Fruit fly (Drosophila melanogaster) whole organism, embryonic: Measurements from ENCODE around the gene CG5882.
A peak's percentile ranks its signal among the peaks of the same experiment; 100 is the strongest.

Source experiments
- Bdp1 ChIP-seq: fragments of 200-800 bp; sonication (Bioruptor generic); optimal IDR thresholded peaks from 3 replicates; lab custom pipeline; 2016; ENCODE audit warnings: missing biosample characterization, missing genetic modification characterization
- CG10267 ChIP-seq: fragments of 200-800 bp; sonication (Bioruptor generic); optimal IDR thresholded peaks from 2 replicates; lab custom pipeline; 2018; ENCODE audit warnings: missing biosample characterization, mild to moderate bottlenecking, missing genetic modification characterization, moderate library complexity
- CG10431 ChIP-seq: fragments of 200-800 bp; sonication (Bioruptor generic); optimal IDR thresholded peaks from 3 replicates; lab custom pipeline; 2018; ENCODE audit warnings: missing biosample characterization, mild to moderate bottlenecking, missing genetic modification characterization
- CG11247 ChIP-seq: fragments of 200-800 bp; sonication (Bioruptor generic); IDR thresholded peaks from 2 replicates; pipeline ENCODE4 v1.3.6; 2022; ENCODE audit warnings: missing biosample characterization, missing genetic modification characterization
- CG12219 ChIP-seq: fragments of 200-800 bp; sonication (Bioruptor generic); optimal IDR thresholded peaks from 3 replicates; lab custom pipeline; 2018; ENCODE audit warnings: missing biosample characterization, mild to moderate bottlenecking, missing genetic modification characterization
- CG16813 ChIP-seq: fragments of 200-800 bp; sonication (Bioruptor generic); IDR thresholded peaks from 3 replicates; pipeline ENCODE4 v1.3.6; 2022; ENCODE audit warnings: missing biosample characterization, missing genetic modification characterization; ENCODE audit not compliant: partially characterized antibody
- CG17385 ChIP-seq: fragments of 200-800 bp; sonication (Bioruptor generic); optimal IDR thresholded peaks from 3 replicates; lab custom pipeline; 2018; ENCODE audit warnings: missing biosample characterization, mild to moderate bottlenecking, missing genetic modification characterization
- CG18262 ChIP-seq: fragments of 200-800 bp; optimal IDR thresholded peaks from 3 replicates; lab custom pipeline; 2019; ENCODE audit warnings: missing biosample characterization, mild to moderate bottlenecking, missing genetic modification characterization, moderate library complexity
- CG2889 ChIP-seq: fragments of 200-800 bp; sonication (Bioruptor generic); IDR thresholded peaks from 3 replicates; pipeline ENCODE4 v1.3.6; 2022; ENCODE audit warnings: missing biosample characterization, missing genetic modification characterization
- CG31441 ChIP-seq: fragments of 200-800 bp; sonication (Bioruptor generic); IDR thresholded peaks from 2 replicates; pipeline ENCODE4 v1.3.6; 2022; ENCODE audit warnings: missing biosample characterization, missing genetic modification characterization
- CG33213 ChIP-seq: fragments of 200-800 bp; sonication (Bioruptor generic); optimal IDR thresholded peaks from 3 replicates; lab custom pipeline; 2016; ENCODE audit warnings: missing biosample characterization, missing genetic modification characterization
- CG3407 ChIP-seq: fragments of 200-800 bp; sonication (Bioruptor generic); optimal IDR thresholded peaks from 2 replicates; lab custom pipeline; 2018; ENCODE audit warnings: missing biosample characterization, mild to moderate bottlenecking, missing genetic modification characterization
- CG43689 ChIP-seq: fragments of 200-800 bp; sonication (Bioruptor generic); IDR thresholded peaks from 2 replicates; pipeline ENCODE4 v1.3.6; 2022; ENCODE audit warnings: missing biosample characterization, missing genetic modification characterization
- CG4404 ChIP-seq: fragments of 200-800 bp; sonication (Bioruptor generic); IDR thresholded peaks from 2 replicates; pipeline ENCODE4 v1.3.6; 2022; ENCODE audit warnings: missing biosample characterization, missing genetic modification characterization
- CG4617 ChIP-seq: fragments of 200-800 bp; sonication (Bioruptor generic); optimal IDR thresholded peaks from 3 replicates; lab custom pipeline; 2016; ENCODE audit warnings: missing biosample characterization, missing genetic modification characterization, borderline replicate concordance
- CG7271 ChIP-seq: fragments of 200-800 bp; sonication (Bioruptor generic); optimal IDR thresholded peaks from 2 replicates; lab custom pipeline; 2018; ENCODE audit warnings: missing biosample characterization, mild to moderate bottlenecking, missing genetic modification characterization, moderate library complexity
- CG7839 ChIP-seq: fragments of 200-800 bp; sonication (Bioruptor generic); optimal IDR thresholded peaks from 3 replicates; lab custom pipeline; 2018; ENCODE audit warnings: missing biosample characterization, mild to moderate bottlenecking, missing genetic modification characterization, moderate library complexity
- Dip2 ChIP-seq: fragments of 200-800 bp; sonication (Bioruptor generic); IDR thresholded peaks from 2 replicates; pipeline ENCODE4 v1.3.6; 2022; ENCODE audit warnings: missing biosample characterization, missing genetic modification characterization
- Eip74EF ChIP-seq, 2 experiments: fragments of 200-800 bp in 1 of 2; fragments of >200 bp in 1 of 2; sonication (Bioruptor generic) in 1 of 2; optimal IDR thresholded peaks; 2 replicates each; lab custom pipeline; 2017 to 2019; ENCODE audit warnings: missing biosample characterization in 2 of 2, missing genetic modification characterization in 2 of 2, mild to moderate bottlenecking in 1 of 2, moderate library complexity in 1 of 2
- Gsc ChIP-seq: fragments of 200-800 bp; sonication (Bioruptor generic); IDR thresholded peaks from 2 replicates; pipeline ENCODE4 v1.3.6; 2022; ENCODE audit warnings: missing biosample characterization, missing genetic modification characterization
- Gug ChIP-seq: fragments of 200-800 bp; sonication (Bioruptor generic); IDR thresholded peaks from 4 replicates; pipeline ENCODE4 v1.3.6; 2022; ENCODE audit warnings: missing biosample characterization, missing genetic modification characterization
- HLH3B ChIP-seq: fragments of 200-800 bp; sonication (Bioruptor generic); IDR thresholded peaks from 2 replicates; pipeline ENCODE4 v1.3.6; 2022; ENCODE audit warnings: missing biosample characterization, missing genetic modification characterization
- HLHmδ ChIP-seq: fragments of 200-800 bp; sonication (Bioruptor generic); optimal IDR thresholded peaks from 2 replicates; lab custom pipeline; 2018; ENCODE audit warnings: missing biosample characterization, mild to moderate bottlenecking, missing genetic modification characterization, moderate library complexity
- Hmr ChIP-seq: fragments of 200-800 bp; sonication (Bioruptor generic); optimal IDR thresholded peaks from 3 replicates; lab custom pipeline; 2017; ENCODE audit warnings: mild to moderate bottlenecking, missing biosample characterization, missing genetic modification reagents, missing genetic modification characterization
- MESR4 ChIP-seq: fragments of 200-800 bp; sonication (Bioruptor generic); optimal IDR thresholded peaks from 2 replicates; lab custom pipeline; 2018; ENCODE audit warnings: missing biosample characterization, mild to moderate bottlenecking, missing genetic modification characterization, moderate library complexity
- MTF-1 ChIP-seq: fragments of 200-800 bp; sonication (Bioruptor generic); optimal IDR thresholded peaks from 2 replicates; lab custom pipeline; 2018; ENCODE audit warnings: missing biosample characterization, mild to moderate bottlenecking, missing genetic modification characterization, borderline replicate concordance
- Meics ChIP-seq: fragments of 200-800 bp; sonication (Bioruptor generic); optimal IDR thresholded peaks from 2 replicates; lab custom pipeline; 2017; ENCODE audit warnings: missing biosample characterization, mild to moderate bottlenecking, missing genetic modification characterization
- NC2β ChIP-seq: fragments of 200-800 bp; sonication (Bioruptor generic); optimal IDR thresholded peaks from 2 replicates; lab custom pipeline; 2016; ENCODE audit warnings: missing biosample characterization, missing genetic modification characterization
- Nf-YB ChIP-seq: fragments of 200-800 bp; sonication (Bioruptor generic); optimal IDR thresholded peaks from 3 replicates; lab custom pipeline; 2019; ENCODE audit warnings: missing biosample characterization, mild to moderate bottlenecking, missing genetic modification characterization, moderate library complexity
- NfI ChIP-seq: fragments of 200-800 bp; sonication (Bioruptor generic); optimal IDR thresholded peaks from 3 replicates; lab custom pipeline; 2018; ENCODE audit warnings: missing biosample characterization, mild to moderate bottlenecking, missing genetic modification characterization, moderate library complexity
- Tbp ChIP-seq: fragments of >200 bp; optimal IDR thresholded peaks from 2 replicates; lab custom pipeline; 2018; ENCODE audit warnings: missing biosample characterization, missing genetic modification characterization
- Xrp1 ChIP-seq: fragments of 200-800 bp; sonication (Bioruptor generic); IDR thresholded peaks from 2 replicates; pipeline ENCODE4 v1.3.6; 2022; ENCODE audit warnings: missing biosample characterization, missing genetic modification characterization
- abd-A ChIP-seq: fragments of 200-800 bp; sonication (Bioruptor generic); optimal IDR thresholded peaks from 3 replicates; lab custom pipeline; 2019; ENCODE audit warnings: missing biosample characterization, mild to moderate bottlenecking, missing genetic modification characterization, moderate library complexity
- cad ChIP-seq: fragments of >200 bp; optimal IDR thresholded peaks from 2 replicates; lab custom pipeline; 2017; ENCODE audit warnings: missing biosample characterization, missing genetic modification characterization
- croc ChIP-seq: fragments of 200-800 bp; sonication (Bioruptor generic); conservative IDR thresholded peaks from 3 replicates; pipeline ENCODE4 v1.3.6; 2022; ENCODE audit warnings: missing biosample characterization, missing genetic modification characterization
- fd96Cb ChIP-seq: fragments of 200-800 bp; sonication (Bioruptor generic); optimal IDR thresholded peaks from 2 replicates; lab custom pipeline; 2018; ENCODE audit warnings: missing biosample characterization, mild to moderate bottlenecking, missing genetic modification characterization, moderate library complexity
- fru ChIP-seq: fragments of >200 bp; optimal IDR thresholded peaks from 2 replicates; lab custom pipeline; 2017
- gt ChIP-seq: fragments of 200-800 bp; sonication (Bioruptor generic); IDR thresholded peaks from 2 replicates; pipeline ENCODE4 v1.3.6; 2022; ENCODE audit warnings: missing biosample characterization, missing genetic modification characterization
- luna ChIP-seq: fragments of 200-800 bp; sonication (Bioruptor generic); optimal IDR thresholded peaks from 2 replicates; lab custom pipeline; 2016; ENCODE audit warnings: missing biosample characterization, missing genetic modification characterization
- odd ChIP-seq: fragments of 200-800 bp; sonication (Bioruptor generic); optimal IDR thresholded peaks from 2 replicates; lab custom pipeline; 2017; ENCODE audit warnings: missing biosample characterization, mild to moderate bottlenecking, missing genetic modification characterization
- peb ChIP-seq: fragments of 200-800 bp; sonication (Bioruptor generic); IDR thresholded peaks from 2 replicates; pipeline ENCODE4 v1.3.6; 2022; ENCODE audit warnings: missing biosample characterization, missing genetic modification characterization
- pros ChIP-seq: fragments of 200-800 bp; sonication (Bioruptor generic); optimal IDR thresholded peaks from 3 replicates; lab custom pipeline; 2019; ENCODE audit warnings: missing biosample characterization, mild to moderate bottlenecking, missing genetic modification characterization, moderate library complexity
- psq ChIP-seq: fragments of 200-800 bp; sonication (Bioruptor generic); optimal IDR thresholded peaks from 2 replicates; lab custom pipeline; 2017; ENCODE audit warnings: missing biosample characterization, missing genetic modification characterization
- run ChIP-seq: fragments of 200-800 bp; sonication (Bioruptor generic); optimal IDR thresholded peaks from 3 replicates; lab custom pipeline; 2018; ENCODE audit warnings: missing biosample characterization, mild to moderate bottlenecking, missing genetic modification characterization
- sd ChIP-seq: fragments of 200-800 bp; sonication (Bioruptor generic); optimal IDR thresholded peaks from 3 replicates; lab custom pipeline; 2018; ENCODE audit warnings: missing biosample characterization, mild to moderate bottlenecking, missing genetic modification characterization, moderate library complexity
- trem ChIP-seq: fragments of 200-800 bp; optimal IDR thresholded peaks from 3 replicates; lab custom pipeline; 2019; ENCODE audit warnings: missing biosample characterization, mild to moderate bottlenecking, missing genetic modification characterization, moderate library complexity
- vnd ChIP-seq: fragments of 200-800 bp; sonication (Bioruptor generic); IDR thresholded peaks from 3 replicates; pipeline ENCODE4 v1.3.6; 2022; ENCODE audit warnings: missing biosample characterization, missing genetic modification characterization; ENCODE audit not compliant: partially characterized antibody
- wor ChIP-seq: fragments of 200-800 bp; sonication (Bioruptor generic); IDR thresholded peaks from 2 replicates; pipeline ENCODE4 v1.3.6; 2022; ENCODE audit warnings: missing biosample characterization, missing genetic modification characterization

The CG5882 gene

DNA sequence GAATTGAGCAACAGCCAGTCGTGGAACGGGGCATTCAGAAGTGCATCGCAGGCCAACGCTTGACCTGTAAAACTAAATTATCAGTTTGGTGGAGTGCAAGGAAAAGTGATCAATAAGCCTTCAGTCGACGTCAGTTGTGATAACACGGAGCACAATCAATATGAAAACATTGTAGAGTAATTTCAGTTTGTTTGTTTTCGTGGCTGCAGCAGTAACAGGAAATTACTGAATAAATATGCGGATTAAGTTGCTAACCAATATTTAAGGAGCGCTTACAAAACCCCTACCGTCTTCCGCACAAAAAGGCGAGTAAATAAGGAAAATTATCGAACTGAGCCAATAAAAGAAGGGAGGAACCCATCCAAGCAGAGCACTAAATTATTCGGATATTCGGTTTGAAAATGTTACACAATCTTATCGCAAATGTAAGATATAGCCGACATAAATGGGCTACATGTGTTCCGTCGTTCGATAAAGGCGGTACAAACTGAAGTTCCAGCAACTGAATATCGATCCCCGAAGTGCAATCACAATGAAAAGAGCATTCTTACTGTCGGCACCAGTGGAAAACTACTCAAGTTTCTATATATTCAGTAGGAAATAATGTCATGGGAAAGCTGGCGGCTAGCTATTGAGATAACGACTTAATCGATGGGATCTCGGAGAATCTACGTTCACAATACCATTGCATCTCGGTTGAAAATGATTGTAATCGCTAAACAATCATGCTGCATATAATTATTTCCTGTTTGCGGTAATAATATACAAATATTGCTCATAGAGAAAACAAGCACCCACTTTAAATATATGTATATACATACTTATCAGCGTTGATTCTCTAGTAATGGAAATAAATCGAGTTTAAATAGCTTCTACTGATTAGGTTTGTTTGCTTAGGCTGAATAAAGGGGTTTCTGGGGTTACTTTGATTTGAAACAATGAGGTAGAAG, 17.5 kb downstream of the CG5882 start (continued):
- TF ChIP-seq CG43689 (0 out of 2 replicates have a peak, but pooled peaks have one; percentile 38), MESR4 (peak; percentile 1), Hmr (GFP tag; lab: Kevin White, UChicago) (peak; percentile 47), CG10431 (GFP tag; lab: Kevin White, UChicago) (peak; percentile 41), gt (GFP tag; lab: Robert Waterston, UW) (no peak), Nf-YB (GFP tag; lab: Kevin White, UChicago) (peak; percentile 51), CG17385 (GFP tag; lab: Kevin White, UChicago) (peak; percentile 54), CG11247 (GFP tag; lab: Robert Waterston, UW) (peak; percentile 37; the same call in 1 of the 2 replicates), Tbp (GFP tag; lab: Kevin White, UChicago) (no peak), CG31441 (GFP tag; lab: Robert Waterston, UW) (peak; percentile 56), psq (GFP tag; lab: Kevin White, UChicago) (peak; percentile 40), HLH3B (GFP tag; lab: Robert Waterston, UW) (peak; percentile 54; the same call in 1 of the 2 replicates), CG7839 (tag; lab: Kevin White, UChicago) (peak; percentile 56), CG16813 (GFP tag; lab: Robert Waterston, UW) (no peak), fru (lab: Kevin White, UChicago) (no peak), luna (no peak), wor (GFP tag; lab: Robert Waterston, UW) (no peak), vnd (GFP tag; lab: Robert Waterston, UW) (no peak), Gug (GFP tag; lab: Robert Waterston, UW) (no peak), pros (GFP tag; lab: Kevin White, UChicago) (no peak), NfI (peak; percentile 28), CG3407 (GFP tag; lab: Kevin White, UChicago) (peak; percentile 83), abd-A (tag; lab: Kevin White, UChicago) (no peak), fd96Cb (tag; lab: Kevin White, UChicago) (peak; percentile 52), cad (GFP tag; lab: Kevin White, UChicago) (no peak), run (peak; percentile 30), CG4404 (GFP tag; lab: Robert Waterston, UW) (no peak), NC2β (GFP tag; lab: Kevin White, UChicago) (peak; percentile 86), Bdp1 (GFP tag; lab: Kevin White, UChicago) (peak; percentile 52), CG7271 (peak; percentile 52), CG12219 (GFP tag; lab: Kevin White, UChicago) (peak; percentile 59), sd (no peak), CG18262 (tag; lab: Kevin White, UChicago) (peak; percentile 65), CG2889 (GFP tag; lab: Robert Waterston, UW) (no peak), trem (tag; lab: Kevin White, UChicago) (no peak), MTF-1 (peak; percentile 78), Gsc (no peak), CG33213 (peak; percentile 82), Xrp1 (peak; percentile 88), Meics (GFP tag; lab: Kevin White, UChicago) (peak; percentile 24), CG10267 (tag; lab: Kevin White, UChicago) (peak; percentile 40), odd (GFP tag; lab: Kevin White, UChicago) (peak; percentile 75), Dip2 (GFP tag; lab: Robert Waterston, UW) (no peak), HLHmδ (GFP tag; lab: Kevin White, UChicago) (no peak), Eip74EF (GFP tag; optimal IDR thresholded peaks at IDR 0.05; lab: Kevin White, UChicago) (peak in 1 of 2 experiments; percentile 73), CG4617 (no peak), peb (no peak), croc (GFP tag; lab: Robert Waterston, UW) (no peak; the same call in 2 of the 3 replicates)
